Fruit fly (Drosophila melanogaster): ENCODE measurements around the gene Gr39a.
A peak's percentile ranks its signal among the peaks of the same experiment; 100 is the strongest.

dm6 chr2L:21245093-21245736 lies 45.3 kb upstream of the Gr39a start:
- TF ChIP-seq D1 (tag; optimal IDR thresholded peaks at IDR 0.05) (no peak), CG32121 (GFP tag; IDR thresholded peaks at IDR 0.05) (0 out of 2 replicates have a peak, but pooled peaks have one; percentile 11), rn (GFP tag; IDR thresholded peaks at IDR 0.05) (no peak), CG14655 (GFP tag; optimal IDR thresholded peaks at IDR 0.05) (no peak), CG13204 (GFP tag; optimal IDR thresholded peaks at IDR 0.05) (no peak), CG8159 (tag; optimal IDR thresholded peaks at IDR 0.05) (no peak), CG17806 (tag; optimal IDR thresholded peaks at IDR 0.05) (no peak), Pif1B (GFP tag; optimal IDR thresholded peaks at IDR 0.05) (peak; percentile 16), CG9948 (tag; optimal IDR thresholded peaks at IDR 0.05) (no peak), CG4496 (GFP tag; IDR thresholded peaks at IDR 0.05) (0 out of 3 replicates have a peak, but pooled peaks have one; percentile 48)
